Fruit fly (Drosophila melanogaster) whole organism, adult: Measurements from ENCODE around the gene CG14234.

ENCODE experiments used
- CG11617 ChIP-seq: fragments of 200-800 bp; sonication (Bioruptor generic); optimal IDR thresholded peaks from 2 replicates; lab custom pipeline; 2017; ENCODE audit warnings: mild to moderate bottlenecking, missing biosample characterization, missing genetic modification reagents, missing genetic modification characterization
- CG12768 ChIP-seq: fragments of 200-800 bp; sonication (Bioruptor generic); optimal IDR thresholded peaks from 2 replicates; lab custom pipeline; 2017; ENCODE audit warnings: missing biosample characterization, missing genetic modification characterization, mild to moderate bottlenecking, moderate library complexity, missing genetic modification reagents
- CG14711 ChIP-seq: fragments of 200-800 bp; sonication (Bioruptor generic); optimal IDR thresholded peaks from 2 replicates; lab custom pipeline; 2018; ENCODE audit warnings: missing biosample characterization, mild to moderate bottlenecking, missing genetic modification characterization, moderate library complexity
- CG1620 ChIP-seq: fragments of 200-800 bp; sonication (Bioruptor generic); optimal IDR thresholded peaks from 2 replicates; lab custom pipeline; 2016; ENCODE audit warnings: missing biosample characterization, missing genetic modification characterization
- CG33017 ChIP-seq: fragments of 200-800 bp; sonication (Bioruptor generic); optimal IDR thresholded peaks from 2 replicates; lab custom pipeline; 2018; ENCODE audit warnings: missing biosample characterization, mild to moderate bottlenecking, missing genetic modification characterization, moderate library complexity
- CG5204 ChIP-seq: fragments of 200-800 bp; sonication (Bioruptor generic); optimal IDR thresholded peaks from 2 replicates; lab custom pipeline; 2016; ENCODE audit warnings: missing biosample characterization, missing genetic modification characterization
- CG7045 ChIP-seq: fragments of 200-800 bp; sonication (Bioruptor generic); optimal IDR thresholded peaks from 2 replicates; lab custom pipeline; 2017; ENCODE audit warnings: missing biosample characterization, mild to moderate bottlenecking, missing genetic modification characterization
- CG7101 ChIP-seq: fragments of 200-800 bp; sonication (Bioruptor generic); optimal IDR thresholded peaks from 2 replicates; lab custom pipeline; 2018; ENCODE audit warnings: missing biosample characterization, mild to moderate bottlenecking, missing genetic modification characterization, moderate library complexity
- Clk ChIP-seq: fragments of 200-800 bp; sonication (Bioruptor generic); optimal IDR thresholded peaks from 2 replicates; lab custom pipeline; 2017; ENCODE audit warnings: missing biosample characterization, missing genetic modification characterization
- Crg-1 ChIP-seq: fragments of 200-800 bp; sonication (Bioruptor generic); optimal IDR thresholded peaks from 2 replicates; lab custom pipeline; 2016; ENCODE audit warnings: missing biosample characterization, missing genetic modification characterization
- Hr96 ChIP-seq: fragments of 200-800 bp; sonication (Bioruptor generic); optimal IDR thresholded peaks from 2 replicates; lab custom pipeline; 2016; ENCODE audit warnings: missing biosample characterization, missing genetic modification characterization
- Mnt ChIP-seq: fragments of 200-800 bp; sonication (Bioruptor generic); optimal IDR thresholded peaks from 2 replicates; lab custom pipeline; 2016; ENCODE audit warnings: missing biosample characterization, mild to moderate bottlenecking, missing genetic modification characterization
- bab1 ChIP-seq: fragments of 200-800 bp; sonication (Bioruptor generic); optimal IDR thresholded peaks from 3 replicates; lab custom pipeline; 2019; ENCODE audit warnings: missing biosample characterization, mild to moderate bottlenecking, missing genetic modification characterization, moderate library complexity
- cic ChIP-seq: fragments of 200-800 bp; sonication (Bioruptor generic); optimal IDR thresholded peaks from 2 replicates; lab custom pipeline; 2017; ENCODE audit warnings: missing biosample characterization, mild to moderate bottlenecking, missing genetic modification characterization, moderate library complexity
- cnc ChIP-seq, 2 experiments: fragments of >200 bp; optimal IDR thresholded peaks; 2 replicates each; lab custom pipeline; 2017
- kay ChIP-seq: fragments of 200-800 bp; sonication (Bioruptor generic); peaks from one replicate; lab custom pipeline; 2016; ENCODE audit warnings: missing biosample characterization, missing genetic modification characterization, borderline replicate concordance
- ovo ChIP-seq: fragments of 200-800 bp; sonication (Bioruptor generic); optimal IDR thresholded peaks from 2 replicates; lab custom pipeline; 2016; ENCODE audit warnings: missing biosample characterization, missing genetic modification characterization
- pad ChIP-seq: fragments of 200-800 bp; sonication (Bioruptor generic); optimal IDR thresholded peaks from 3 replicates; lab custom pipeline; 2017; ENCODE audit warnings: missing biosample characterization, missing genetic modification characterization, mild to moderate bottlenecking, moderate library complexity, missing genetic modification reagents
- tj ChIP-seq: fragments of 200-800 bp; sonication (Bioruptor generic); optimal IDR thresholded peaks from 3 replicates; lab custom pipeline; 2017; ENCODE audit warnings: missing biosample characterization, mild to moderate bottlenecking, missing genetic modification characterization, moderate library complexity
- toe ChIP-seq: fragments of 200-800 bp; sonication (Bioruptor generic); optimal IDR thresholded peaks from 2 replicates; lab custom pipeline; 2016; ENCODE audit warnings: missing biosample characterization, missing genetic modification characterization

Gene CG14234

dm6 chrX:19716325-19716917 is 18.9 kb upstream of the CG14234 start:
- TF ChIP-seq Clk, result no peak
- TF ChIP-seq CG1620 (GFP tag; lab: Kevin White, UChicago), result no peak
- no peak for TF ChIP-seq ovo
- TF ChIP-seq CG5204, result no peak
- TF ChIP-seq CG7101, result no peak
- no peak for TF ChIP-seq pad (GFP tag; lab: Kevin White, UChicago)
- no peak for TF ChIP-seq CG14711 (tag; lab: Kevin White, UChicago)
- TF ChIP-seq cic (GFP tag; lab: Kevin White, UChicago), result no peak
- TF ChIP-seq cnc (optimal IDR thresholded peaks at IDR 0.05; lab: Kevin White, UChicago), result no peak
- no peak for TF ChIP-seq toe (GFP tag; lab: Kevin White, UChicago)
- TF ChIP-seq CG33017 (tag; lab: Kevin White, UChicago), result no peak
- no peak for TF ChIP-seq Hr96 (GFP tag; lab: Kevin White, UChicago)

DNA sequence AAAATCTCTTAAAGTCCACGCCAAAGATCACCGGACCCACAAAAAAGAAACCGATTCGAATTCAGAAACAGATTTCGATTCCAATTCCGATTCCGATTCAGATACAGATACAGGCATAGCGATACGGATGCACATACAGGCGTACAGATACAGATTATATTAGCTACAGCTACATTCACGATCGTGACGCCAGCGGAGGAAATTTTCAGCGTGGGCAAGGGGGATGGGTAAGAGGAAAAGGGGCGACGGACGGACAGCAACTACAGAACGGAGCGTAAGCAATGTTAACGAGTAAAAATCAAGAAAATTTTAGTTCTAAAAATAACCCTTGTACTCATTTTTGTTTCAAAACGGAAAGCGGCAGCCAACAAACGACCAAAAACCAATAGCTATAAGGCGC is 18.3 kb upstream of the CG14234 start:
- TF ChIP-seq Crg-1 (GFP tag; lab: Kevin White, UChicago), result no peak
- no peak for TF ChIP-seq CG7045 (GFP tag; lab: Kevin White, UChicago)
- TF ChIP-seq CG14711 (tag; lab: Kevin White, UChicago), result no peak
- peak; percentile 5 for TF ChIP-seq Hr96 (GFP tag; lab: Kevin White, UChicago)
- no peak for TF ChIP-seq kay (GFP tag; lab: Kevin White, UChicago)
- TF ChIP-seq CG12768, result no peak

DNA sequence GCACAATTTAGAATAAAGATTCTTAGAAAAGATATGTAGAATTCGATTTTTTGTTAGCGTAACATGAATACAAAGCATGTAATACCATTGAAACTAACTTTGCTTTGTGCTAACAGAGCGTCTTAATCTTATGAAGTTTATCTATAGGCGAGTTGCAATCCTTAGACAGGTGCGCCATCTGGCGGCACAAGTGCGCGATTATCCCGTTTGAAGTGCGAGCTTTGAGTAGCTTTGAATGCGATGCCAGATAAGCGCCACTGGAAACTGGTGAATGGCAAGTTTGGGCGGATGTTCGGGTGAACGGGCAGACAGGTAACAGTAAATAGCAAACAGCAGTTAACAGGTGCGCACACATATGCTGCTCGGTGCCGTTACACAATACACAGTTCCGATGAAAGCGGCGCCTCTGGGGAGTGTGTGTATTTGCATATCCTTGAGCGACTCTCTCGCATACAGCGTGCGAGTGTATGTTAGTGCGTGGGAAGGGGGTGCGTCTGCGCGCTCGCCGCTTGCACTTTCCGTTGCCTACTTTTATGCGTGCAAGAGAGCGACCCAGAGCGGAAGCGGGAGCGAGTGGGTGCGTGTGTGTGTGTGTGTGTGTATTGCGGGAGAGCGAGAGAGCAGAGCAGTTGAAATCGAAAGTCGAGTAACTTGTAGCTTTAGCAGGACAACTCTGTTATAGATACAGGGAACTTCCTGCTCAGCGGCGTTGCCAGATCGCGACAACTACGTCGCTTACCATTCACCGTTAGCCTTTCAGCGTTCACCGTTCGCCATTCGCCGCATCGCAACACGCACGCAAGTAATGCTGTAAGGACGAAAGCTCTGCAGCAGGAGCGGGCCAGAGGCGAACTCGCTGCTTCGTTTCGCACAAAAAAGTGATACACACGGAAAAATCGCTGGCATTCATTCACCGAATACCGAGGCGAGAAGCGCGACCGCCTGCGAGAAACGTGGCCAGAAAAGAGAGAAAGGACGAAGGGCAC is 17.1 kb upstream of the CG14234 start, which contains the start of gene CG12531:
TSS of gene CG12531 (plus strand) at position 936 of the 986 bp plus-strand sequence.
- TF ChIP-seq cnc (optimal IDR thresholded peaks at IDR 0.05; lab: Kevin White, UChicago) (no peak), Clk (no peak), Hr96 (GFP tag; lab: Kevin White, UChicago) (no peak), CG11617 (GFP tag; lab: Kevin White, UChicago) (no peak), toe (GFP tag; lab: Kevin White, UChicago) (no peak), CG5204 (no peak), cic (GFP tag; lab: Kevin White, UChicago) (no peak), kay (GFP tag; lab: Kevin White, UChicago) (no peak), Crg-1 (GFP tag; lab: Kevin White, UChicago) (no peak), CG7101 (no peak), CG12768 (no peak), tj (no peak), ovo (no peak), pad (GFP tag; lab: Kevin White, UChicago) (no peak), CG1620 (GFP tag; lab: Kevin White, UChicago) (no peak), bab1 (GFP tag; lab: Kevin White, UChicago) (no peak), CG7045 (GFP tag; lab: Kevin White, UChicago) (no peak), CG33017 (tag; lab: Kevin White, UChicago) (no peak)

DNA sequence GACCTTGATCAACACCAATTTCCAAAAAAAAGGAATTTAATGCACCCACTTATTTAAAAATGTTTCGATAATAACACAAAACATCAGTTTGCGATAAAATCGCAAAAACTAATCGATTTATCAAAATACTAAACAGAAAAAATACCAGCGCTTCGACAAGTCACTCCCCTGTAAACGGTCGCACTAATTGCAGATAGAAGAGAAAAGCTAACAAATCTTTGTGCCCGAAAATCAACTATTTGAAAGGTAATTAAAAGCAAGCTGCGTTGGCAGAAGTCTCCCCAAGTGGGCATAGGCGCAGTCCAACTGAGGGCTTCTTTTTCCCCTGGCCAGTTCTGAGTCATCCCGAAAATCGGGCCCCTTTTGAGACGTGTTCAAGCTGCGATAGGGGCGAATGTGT is 4.5 kb upstream of the CG14234 start, which contains the start of gene AP-1-2beta:
TSS of gene AP-1-2beta (plus strand) at position 161 of the 400 bp plus-strand sequence.
- no peak for TF ChIP-seq kay (GFP tag; lab: Kevin White, UChicago)
- peak; percentile 7 for TF ChIP-seq Mnt (GFP tag; lab: Kevin White, UChicago)

- TF ChIP-seq cic (GFP tag; lab: Kevin White, UChicago) (no peak), CG7045 (GFP tag; lab: Kevin White, UChicago) (no peak), CG33017 (tag; lab: Kevin White, UChicago) (no peak)
Measured at dm6 chrX:19737872-19738271, 2.5 kb downstream of the CG14234 start.

DNA sequence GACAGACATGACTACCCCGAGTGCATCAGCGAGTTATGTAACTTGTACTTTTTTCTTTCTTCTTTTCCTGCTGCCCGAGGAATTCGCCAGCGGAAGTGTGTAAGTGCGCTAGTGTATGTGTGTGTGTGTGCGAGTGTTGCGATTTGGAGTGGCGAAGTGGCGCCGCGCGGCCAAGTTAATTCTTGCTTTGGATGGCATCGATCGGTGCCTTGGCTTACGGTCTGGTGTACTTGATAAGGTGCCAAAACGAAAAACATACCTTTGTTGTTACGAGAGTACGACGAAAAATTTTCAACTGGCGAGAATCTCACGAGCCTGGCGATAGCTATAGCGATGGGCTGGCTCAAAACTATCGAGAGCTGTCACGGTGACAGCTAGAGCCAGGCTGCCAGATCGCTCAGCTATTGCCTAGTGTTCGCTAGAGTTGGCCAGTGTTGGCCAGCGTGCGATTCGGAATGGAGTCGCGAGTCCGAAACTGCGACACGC is 8.7 kb downstream of the CG14234 start, which contains the start of the genes CG18809, COX6B, CG33932 and Rpp20:
TSS of gene CG18809 (minus strand) at position 333 of the 486 bp plus-strand sequence.
TSS of gene COX6B (minus strand) at position 333 of the 486 bp plus-strand sequence.
TSS of gene CG33932 (plus strand) at position 429 of the 486 bp plus-strand sequence.
TSS of gene Rpp20 (plus strand) at position 429 of the 486 bp plus-strand sequence.
- TF ChIP-seq tj (peak; percentile 62), pad (GFP tag; lab: Kevin White, UChicago) (peak; percentile 83), Mnt (GFP tag; lab: Kevin White, UChicago) (peak; percentile 94), ovo (peak; percentile 72), CG11617 (GFP tag; lab: Kevin White, UChicago) (peak; percentile 74), CG7101 (peak; percentile 79), toe (GFP tag; lab: Kevin White, UChicago) (peak; percentile 45), Clk (peak; percentile 58), CG12768 (peak; percentile 37), cic (GFP tag; lab: Kevin White, UChicago) (peak; percentile 40), kay (GFP tag; lab: Kevin White, UChicago) (no peak), CG7045 (GFP tag; lab: Kevin White, UChicago) (peak; percentile 31), CG14711 (tag; lab: Kevin White, UChicago) (peak; percentile 60), Crg-1 (GFP tag; lab: Kevin White, UChicago) (peak; percentile 86), Hr96 (GFP tag; lab: Kevin White, UChicago) (no peak), CG1620 (GFP tag; lab: Kevin White, UChicago) (peak; percentile 91), cnc (optimal IDR thresholded peaks at IDR 0.05; lab: Kevin White, UChicago) (no peak), bab1 (GFP tag; lab: Kevin White, UChicago) (peak; percentile 81), CG5204 (no peak), CG33017 (tag; lab: Kevin White, UChicago) (no peak)
